Worm (Caenorhabditis elegans): ENCODE measurements around the gene R148.8.

DNA sequence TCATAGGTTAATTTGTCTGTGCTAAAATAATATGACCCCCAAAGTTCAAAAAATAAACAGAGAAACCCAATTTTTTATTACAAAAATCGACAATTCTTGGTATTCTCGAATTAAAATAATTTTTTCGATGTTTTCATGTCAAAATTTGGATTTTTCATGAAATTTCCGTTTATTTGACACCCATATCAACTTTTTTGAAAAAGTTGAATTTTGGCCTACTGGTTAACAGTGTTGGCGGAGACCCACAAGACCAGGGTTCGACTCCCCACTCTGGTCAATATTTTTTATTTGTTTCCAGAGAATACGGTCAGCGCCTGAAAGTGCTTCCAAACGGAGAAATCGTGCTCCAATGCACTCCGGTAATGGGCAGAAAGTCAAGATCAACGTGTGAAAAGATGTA, 434 bp downstream of the R148.8 start:
- TF ChIP-seq egl-27 (tag; optimal IDR thresholded peaks at IDR 0.05) (no peak), snpc-4 (tag; optimal IDR thresholded peaks at IDR 0.05) (no peak), nhr-237 (tag; optimal IDR thresholded peaks at IDR 0.05) (no peak), unc-130 (tag; optimal IDR thresholded peaks at IDR 0.05) (no peak), pag-3 (tag; optimal IDR thresholded peaks at IDR 0.05; ENCODE audit: borderline replicate concordance, insufficient read depth) (no peak), ceh-8 (GFP tag; optimal IDR thresholded peaks at IDR 0.05) (no peak), sup-37 (GFP tag; optimal IDR thresholded peaks at IDR 0.05) (no peak), swsn-7 (tag; optimal IDR thresholded peaks at IDR 0.05) (no peak), xbp-1 (tag; optimal IDR thresholded peaks at IDR 0.05) (no peak), hlh-17 (GFP tag; optimal IDR thresholded peaks at IDR 0.05; ENCODE audit: borderline replicate concordance) (no peak), mdl-1 (tag; optimal IDR thresholded peaks at IDR 0.05) (no peak)

Measured in whole organism, L1 larva.